Fruit fly (Drosophila melanogaster) whole organism, embryonic: Measurements from ENCODE around the gene ATP7.
A peak's percentile ranks its signal among the peaks of the same experiment; 100 is the strongest.

Source experiments
- Atf-2 ChIP-seq: fragments of 200-800 bp; sonication (Bioruptor generic); optimal IDR thresholded peaks from 2 replicates; lab custom pipeline; 2016; ENCODE audit warnings: missing biosample characterization, missing genetic modification characterization
- CG10147 ChIP-seq: fragments of 200-800 bp; sonication (Bioruptor generic); optimal IDR thresholded peaks from 2 replicates; lab custom pipeline; 2019; ENCODE audit warnings: missing biosample characterization, mild to moderate bottlenecking, missing genetic modification characterization, moderate library complexity
- CG11456 ChIP-seq: fragments of 200-800 bp; sonication (Bioruptor generic); IDR thresholded peaks from 3 replicates; pipeline ENCODE4 v1.3.6; 2022; ENCODE audit warnings: missing biosample characterization, missing genetic modification characterization
- CG12219 ChIP-seq: fragments of 200-800 bp; sonication (Bioruptor generic); optimal IDR thresholded peaks from 3 replicates; lab custom pipeline; 2018; ENCODE audit warnings: missing biosample characterization, mild to moderate bottlenecking, missing genetic modification characterization
- CG12236 ChIP-seq: fragments of 200-800 bp; sonication (Bioruptor generic); optimal IDR thresholded peaks from 2 replicates; lab custom pipeline; 2016; ENCODE audit warnings: missing biosample characterization, missing genetic modification characterization
- CG12659 ChIP-seq: fragments of 200-800 bp; sonication (Bioruptor generic); optimal IDR thresholded peaks from 3 replicates; lab custom pipeline; 2017; ENCODE audit warnings: mild to moderate bottlenecking, missing biosample characterization, missing genetic modification reagents, missing genetic modification characterization
- CG12744 ChIP-seq: fragments of 200-800 bp; sonication (Bioruptor generic); optimal IDR thresholded peaks from 2 replicates; lab custom pipeline; 2016; ENCODE audit warnings: missing biosample characterization, missing genetic modification characterization
- CG14014 ChIP-seq: fragments of 200-800 bp; sonication (Bioruptor generic); IDR thresholded peaks from 2 replicates; pipeline ENCODE4 v1.3.6; 2022; ENCODE audit warnings: missing biosample characterization, missing genetic modification characterization
- CG1529 ChIP-seq: fragments of 200-800 bp; sonication (Bioruptor generic); optimal IDR thresholded peaks from 3 replicates; lab custom pipeline; 2018; ENCODE audit warnings: missing biosample characterization, missing genetic modification characterization
- CG17359 ChIP-seq: fragments of 200-800 bp; sonication (Bioruptor generic); optimal IDR thresholded peaks from 3 replicates; lab custom pipeline; 2018; ENCODE audit warnings: missing biosample characterization, mild to moderate bottlenecking, missing genetic modification characterization, moderate library complexity
- CG30431 ChIP-seq: fragments of 200-800 bp; sonication (Bioruptor generic); optimal IDR thresholded peaks from 2 replicates; lab custom pipeline; 2017; ENCODE audit warnings: missing biosample characterization, missing genetic modification characterization
- CG3163 ChIP-seq: fragments of 200-800 bp; sonication (Bioruptor generic); optimal IDR thresholded peaks from 3 replicates; lab custom pipeline; 2016; ENCODE audit warnings: missing biosample characterization, missing genetic modification characterization
- CG33557 ChIP-seq: fragments of 200-800 bp; sonication (Bioruptor generic); optimal IDR thresholded peaks from 2 replicates; lab custom pipeline; 2019; ENCODE audit warnings: missing biosample characterization, mild to moderate bottlenecking, missing genetic modification characterization, moderate library complexity
- CG4820 ChIP-seq: fragments of 200-800 bp; sonication (Bioruptor generic); optimal IDR thresholded peaks from 3 replicates; lab custom pipeline; 2016; ENCODE audit warnings: missing biosample characterization, missing genetic modification characterization
- CG6813 ChIP-seq: fragments of 200-800 bp; sonication (Bioruptor generic); optimal IDR thresholded peaks from 2 replicates; lab custom pipeline; 2017; ENCODE audit warnings: missing biosample characterization, missing genetic modification characterization, mild to moderate bottlenecking, moderate library complexity, missing genetic modification reagents
- CG7271 ChIP-seq: fragments of 200-800 bp; sonication (Bioruptor generic); optimal IDR thresholded peaks from 2 replicates; lab custom pipeline; 2018; ENCODE audit warnings: missing biosample characterization, mild to moderate bottlenecking, missing genetic modification characterization, moderate library complexity
- CG7745 ChIP-seq: fragments of 200-800 bp; sonication (Bioruptor generic); optimal IDR thresholded peaks from 2 replicates; lab custom pipeline; 2018; ENCODE audit warnings: missing biosample characterization, mild to moderate bottlenecking, missing genetic modification characterization, moderate library complexity
- CG8924 ChIP-seq: fragments of 200-800 bp; optimal IDR thresholded peaks from 3 replicates; lab custom pipeline; 2019; ENCODE audit warnings: missing biosample characterization, mild to moderate bottlenecking, missing genetic modification characterization, moderate library complexity
- CG9727 ChIP-seq: fragments of 200-800 bp; sonication (Bioruptor generic); optimal IDR thresholded peaks from 3 replicates; lab custom pipeline; 2017; ENCODE audit warnings: missing biosample characterization, mild to moderate bottlenecking, missing genetic modification characterization
- Dp ChIP-seq: fragments of 200-800 bp; sonication (Bioruptor generic); optimal IDR thresholded peaks from 2 replicates; lab custom pipeline; 2018; ENCODE audit warnings: missing biosample characterization, mild to moderate bottlenecking, missing genetic modification characterization, moderate library complexity
- Drgx ChIP-seq: fragments of 200-800 bp; sonication (Bioruptor generic); IDR thresholded peaks from 2 replicates; pipeline ENCODE4 v1.3.6; 2022; ENCODE audit warnings: missing biosample characterization, missing genetic modification characterization
- E2f2 ChIP-seq: fragments of 200-800 bp; sonication (Bioruptor generic); IDR thresholded peaks from 2 replicates; pipeline ENCODE4 v1.3.6; 2022; ENCODE audit warnings: missing biosample characterization, missing genetic modification characterization
- ERR ChIP-seq: fragments of 200-800 bp; sonication (Bioruptor generic); optimal IDR thresholded peaks from 2 replicates; lab custom pipeline; 2016; ENCODE audit warnings: missing biosample characterization, missing genetic modification characterization
- HLH4C ChIP-seq: fragments of 200-800 bp; sonication (Bioruptor generic); IDR thresholded peaks from 3 replicates; pipeline ENCODE4 v1.3.6; 2022; ENCODE audit warnings: missing biosample characterization, missing genetic modification characterization; ENCODE audit not compliant: partially characterized antibody
- Hr51 ChIP-seq, 2 experiments: fragments of 200-800 bp; sonication (Bioruptor generic); optimal IDR thresholded peaks; 2 replicates in 1 of 2; 3 replicates in 1 of 2; lab custom pipeline; 2016 to 2018; ENCODE audit warnings: missing biosample characterization in 2 of 2, missing genetic modification characterization in 2 of 2, mild to moderate bottlenecking in 1 of 2, moderate library complexity in 1 of 2
- Med ChIP-seq: fragments of 200-800 bp; sonication (Bioruptor generic); peaks from one replicate; lab custom pipeline; 2016; ENCODE audit warnings: missing biosample characterization, missing genetic modification characterization, mild to moderate bottlenecking, inconsistent platforms, moderate library complexity
- Nf-YC ChIP-seq: fragments of 200-800 bp; optimal IDR thresholded peaks from 3 replicates; lab custom pipeline; 2019; ENCODE audit warnings: missing biosample characterization, mild to moderate bottlenecking, missing genetic modification characterization, moderate library complexity
- Pdp1 ChIP-seq, 2 experiments: fragments of 200-800 bp; sonication (Bioruptor generic); optimal IDR thresholded peaks; 3 replicates each; lab custom pipeline; 2016; ENCODE audit warnings: missing biosample characterization in 2 of 2, missing genetic modification characterization in 2 of 2, mild to moderate bottlenecking in 1 of 2, moderate library complexity in 1 of 2
- Rfx ChIP-seq: fragments of 200-800 bp; sonication (Bioruptor generic); IDR thresholded peaks from 2 replicates; pipeline ENCODE4 v1.3.6; 2022; ENCODE audit warnings: missing biosample characterization, missing genetic modification characterization
- ac ChIP-seq: fragments of 200-800 bp; sonication (Bioruptor generic); optimal IDR thresholded peaks from 3 replicates; lab custom pipeline; 2017; ENCODE audit warnings: missing biosample characterization, mild to moderate bottlenecking, missing genetic modification characterization
- amos ChIP-seq: fragments of 200-800 bp; sonication (Bioruptor generic); IDR thresholded peaks from 2 replicates; pipeline ENCODE4 v1.3.6; 2022; ENCODE audit warnings: missing biosample characterization, missing genetic modification characterization; ENCODE audit not compliant: partially characterized antibody
- bowl ChIP-seq: fragments of 200-800 bp; sonication (Bioruptor generic); IDR thresholded peaks from 2 replicates; pipeline ENCODE4 v1.3.6; 2022; ENCODE audit warnings: missing biosample characterization, missing genetic modification characterization
- bsh ChIP-seq, 2 experiments: fragments of 200-800 bp; sonication (Bioruptor generic); optimal IDR thresholded peaks; 2 replicates each; lab custom pipeline; 2017 to 2018; ENCODE audit warnings: mild to moderate bottlenecking in 2 of 2, missing biosample characterization in 2 of 2, missing genetic modification characterization in 2 of 2, moderate library complexity in 1 of 2
- cg ChIP-seq: fragments of 200-800 bp; sonication (Bioruptor generic); optimal IDR thresholded peaks from 3 replicates; lab custom pipeline; 2019; ENCODE audit warnings: missing biosample characterization, mild to moderate bottlenecking, missing genetic modification characterization, moderate library complexity
- dysf ChIP-seq: fragments of 200-800 bp; sonication (Bioruptor generic); IDR thresholded peaks from 3 replicates; pipeline ENCODE4 v1.3.6; 2022; ENCODE audit warnings: missing biosample characterization, missing genetic modification characterization
- lilli ChIP-seq: fragments of 200-800 bp; sonication (Bioruptor generic); optimal IDR thresholded peaks from 3 replicates; lab custom pipeline; 2016; ENCODE audit warnings: missing biosample characterization, missing genetic modification characterization
- maf-S ChIP-seq: fragments of 200-800 bp; sonication (Bioruptor generic); optimal IDR thresholded peaks from 2 replicates; lab custom pipeline; 2016; ENCODE audit warnings: missing biosample characterization, missing genetic modification characterization
- mirr ChIP-seq: fragments of 200-800 bp; sonication (Bioruptor generic); optimal IDR thresholded peaks from 3 replicates; lab custom pipeline; 2018; ENCODE audit warnings: missing biosample characterization, mild to moderate bottlenecking, missing genetic modification characterization
- mld ChIP-seq: fragments of 200-800 bp; sonication (Bioruptor generic); IDR thresholded peaks from 3 replicates; pipeline ENCODE4 v1.3.6; 2022; ENCODE audit warnings: missing biosample characterization, missing genetic modification characterization; ENCODE audit not compliant: partially characterized antibody
- pho ChIP-seq: fragments of 200-800 bp; sonication (Bioruptor generic); optimal IDR thresholded peaks from 2 replicates; lab custom pipeline; 2016; ENCODE audit warnings: missing biosample characterization, missing genetic modification characterization
- sd ChIP-seq: fragments of 200-800 bp; sonication (Bioruptor generic); optimal IDR thresholded peaks from 3 replicates; lab custom pipeline; 2018; ENCODE audit warnings: missing biosample characterization, mild to moderate bottlenecking, missing genetic modification characterization, moderate library complexity
- sens ChIP-seq: fragments of 200-800 bp; sonication (Bioruptor generic); peaks from one replicate; lab custom pipeline; 2016; ENCODE audit warnings: missing biosample characterization, missing genetic modification characterization
- unc-4 ChIP-seq: fragments of 200-800 bp; sonication (Bioruptor generic); IDR thresholded peaks from 2 replicates; pipeline ENCODE4 v1.3.6; 2022; ENCODE audit warnings: missing biosample characterization, missing genetic modification characterization; ENCODE audit not compliant: partially characterized antibody
- vvl ChIP-seq: fragments of 200-800 bp; sonication (Bioruptor generic); IDR thresholded peaks from 2 replicates; pipeline ENCODE4 v1.3.6; 2022; ENCODE audit warnings: missing biosample characterization, missing genetic modification characterization

Gene ATP7

DNA sequence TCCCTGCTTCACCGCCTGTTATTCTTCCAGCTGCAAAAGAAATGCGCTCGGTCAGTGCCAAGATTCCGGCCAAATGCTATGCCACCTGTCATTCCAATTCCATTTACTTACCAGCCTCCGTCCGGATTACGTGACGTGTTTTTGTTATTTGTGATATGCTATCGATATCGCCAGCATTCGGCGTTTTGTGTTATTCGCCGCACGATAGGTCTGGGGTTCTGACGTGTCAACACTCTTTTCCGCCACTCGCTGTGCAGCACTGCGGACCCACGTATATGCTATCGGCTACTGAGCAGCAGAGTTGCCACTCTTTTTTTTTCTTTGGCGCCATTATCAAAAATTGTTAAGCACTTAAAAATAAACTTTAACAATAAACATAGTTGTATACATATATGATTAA, 2.5 kb upstream of the ATP7 start, which contains the start of gene p24-1 (continued):
- TF ChIP-seq CG4820 (GFP tag; lab: Kevin White, UChicago) (peak; percentile 13), CG12744 (GFP tag; lab: Kevin White, UChicago) (no peak), HLH4C (GFP tag; lab: Robert Waterston, UW) (peak; percentile 83), CG8924 (tag; lab: Kevin White, UChicago) (no peak), bowl (GFP tag; lab: Robert Waterston, UW) (no peak), Atf-2 (GFP tag; lab: Kevin White, UChicago) (no peak), CG12236 (GFP tag; lab: Kevin White, UChicago) (no peak), bsh (GFP tag; optimal IDR thresholded peaks at IDR 0.05; lab: Kevin White, UChicago) (peak in 1 of 2 experiments; percentile 8), lilli (GFP tag; lab: Kevin White, UChicago) (peak; percentile 67), Hr51 (GFP tag; optimal IDR thresholded peaks at IDR 0.05; lab: Kevin White, UChicago) (peak in 1 of 2 experiments; percentile 49), CG10147 (GFP tag; lab: Kevin White, UChicago) (peak; percentile 1), Rfx (peak; percentile 81), CG12219 (no peak), CG6813 (GFP tag; lab: Kevin White, UChicago) (no peak), Dp (GFP tag; lab: Kevin White, UChicago) (peak; percentile 93), CG7745 (tag; lab: Kevin White, UChicago) (no peak)

DNA sequence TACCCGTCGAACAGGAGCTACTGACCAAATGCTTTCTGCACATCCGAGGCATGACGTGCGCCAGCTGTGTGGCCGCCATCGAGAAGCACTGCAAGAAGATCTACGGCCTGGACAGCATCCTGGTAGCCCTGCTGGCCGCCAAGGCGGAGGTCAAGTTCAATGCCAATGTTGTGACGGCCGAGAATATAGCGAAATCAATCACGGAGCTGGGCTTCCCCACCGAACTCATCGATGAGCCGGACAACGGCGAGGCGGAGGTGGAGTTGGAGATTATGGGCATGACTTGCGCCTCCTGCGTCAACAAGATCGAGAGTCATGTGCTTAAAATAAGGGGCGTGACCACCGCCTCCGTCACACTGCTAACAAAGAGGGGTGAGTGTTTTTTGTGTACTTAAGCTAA, 1.1 kb downstream of the ATP7 start:
- TF ChIP-seq amos (GFP tag; lab: Robert Waterston, UW) (no peak), sens (GFP tag; lab: Kevin White, UChicago) (peak; percentile 20), CG17359 (tag; lab: Kevin White, UChicago) (no peak)

DNA sequence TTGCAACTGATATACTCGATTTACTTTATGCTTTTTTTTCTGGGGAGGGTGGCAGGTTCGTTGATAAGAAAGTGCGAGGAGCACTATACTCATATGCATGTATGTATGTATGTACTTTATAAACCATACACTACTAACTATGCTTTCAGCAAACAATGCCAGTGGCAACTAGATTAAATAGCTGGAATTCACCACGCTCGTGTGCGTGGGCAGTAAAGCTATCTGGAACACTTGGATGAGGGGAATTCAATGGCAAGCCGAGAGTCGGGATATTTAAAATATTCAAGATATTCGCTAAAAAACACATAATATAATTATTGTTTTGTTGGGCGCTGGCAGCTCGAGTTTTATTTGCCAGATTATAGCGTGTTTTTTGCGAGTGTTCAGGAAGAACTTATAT, 2.0 kb downstream of the ATP7 start:
- TF ChIP-seq E2f2 (peak; percentile 40), mirr (peak; percentile 4), CG12659 (GFP tag; lab: Kevin White, UChicago) (no peak), Dp (GFP tag; lab: Kevin White, UChicago) (peak; percentile 12), Med (peak; percentile 58), sd (tag; lab: Kevin White, UChicago) (peak; percentile 16), pho (no peak), Drgx (GFP tag; lab: Robert Waterston, UW) (peak; percentile 39; the same call in 1 of the 2 replicates), ac (GFP tag; lab: Kevin White, UChicago) (no peak)

DNA sequence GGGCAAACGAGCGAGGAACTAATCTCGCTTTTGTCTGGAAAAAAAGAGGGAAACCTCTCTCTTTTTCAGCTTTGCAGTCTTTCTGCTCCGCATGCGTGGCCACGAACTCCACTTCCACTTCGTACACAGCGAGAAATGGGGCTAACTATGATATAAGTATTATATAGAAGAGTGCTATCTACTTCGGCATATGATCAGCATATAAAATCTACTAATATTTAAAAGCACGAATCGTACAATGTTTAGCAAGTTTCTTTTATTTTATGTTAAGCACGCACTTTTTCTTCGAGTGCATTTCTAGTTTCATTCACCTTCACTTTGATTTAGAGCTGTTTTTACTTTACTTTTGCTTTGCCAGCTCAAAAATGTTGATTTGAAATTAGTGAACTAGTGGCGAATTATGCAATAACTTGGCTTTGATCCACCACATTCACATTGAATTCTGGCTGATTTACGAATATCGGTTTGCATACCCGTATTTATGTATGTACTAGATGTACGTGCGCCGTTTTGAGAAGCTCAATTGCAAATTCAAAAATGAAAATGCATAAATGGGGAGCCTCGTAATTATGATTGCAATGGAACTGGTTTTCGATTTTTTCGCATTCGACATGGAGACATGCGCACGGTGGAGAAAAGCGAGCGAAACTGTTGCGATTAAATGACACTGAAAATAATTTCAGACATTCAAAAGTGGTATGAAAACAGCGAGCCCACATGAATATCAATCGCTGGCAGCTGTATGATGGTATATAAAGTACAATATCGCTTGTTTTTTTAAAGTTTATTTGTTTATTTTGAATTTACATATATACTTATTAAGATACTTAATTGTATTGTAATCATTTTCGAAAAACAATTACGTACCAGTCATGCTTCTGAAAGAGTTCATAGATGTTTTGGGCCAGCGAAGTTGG, 3.0 kb downstream of the ATP7 start:
- TF ChIP-seq CG1529 (GFP tag; lab: Kevin White, UChicago) (peak; percentile 65), CG33557 (GFP tag; lab: Kevin White, UChicago) (peak; percentile 53), CG7271 (no peak), CG4820 (GFP tag; lab: Kevin White, UChicago) (peak; percentile 68), unc-4 (no peak), vvl (GFP tag; lab: Robert Waterston, UW) (peak; percentile 90), ERR (GFP tag; lab: Kevin White, UChicago) (peak; percentile 44), maf-S (GFP tag; lab: Kevin White, UChicago) (peak; percentile 5), dysf (GFP tag; lab: Robert Waterston, UW) (peak; percentile 89), cg (GFP tag; lab: Kevin White, UChicago) (no peak), mld (GFP tag; lab: Robert Waterston, UW) (no peak), CG3163 (no peak), CG30431 (GFP tag; lab: Kevin White, UChicago) (peak; percentile 51), CG14014 (GFP tag; lab: Robert Waterston, UW) (peak; percentile 88), CG9727 (GFP tag; lab: Kevin White, UChicago) (peak; percentile 74), Pdp1 (GFP tag; optimal IDR thresholded peaks at IDR 0.05; lab: Kevin White, UChicago) (peak; percentile 81 to 82), CG11456 (GFP tag; lab: Robert Waterston, UW) (peak; percentile 83), Nf-YC (tag; lab: Kevin White, UChicago) (peak; percentile 49)
